Fruit fly (Drosophila melanogaster) whole organism, wandering third instar larva: ENCODE measurements around the gene CG3919.

ENCODE experiments used
- Abd-B ChIP-seq: fragments of >200 bp; optimal IDR thresholded peaks from 2 replicates; lab custom pipeline; 2017; ENCODE audit warnings: missing biosample characterization, missing genetic modification characterization
- CG32264 ChIP-seq: fragments of 200-800 bp; sonication (Bioruptor generic); optimal IDR thresholded peaks from 2 replicates; lab custom pipeline; 2016; ENCODE audit warnings: missing biosample characterization, missing genetic modification characterization
- CG9705 ChIP-seq: fragments of 200-800 bp; sonication (Bioruptor generic); optimal IDR thresholded peaks from 2 replicates; lab custom pipeline; 2018; ENCODE audit warnings: missing biosample characterization, mild to moderate bottlenecking, missing genetic modification characterization
- CrebA ChIP-seq: fragments of 200-800 bp; sonication (Bioruptor generic); optimal IDR thresholded peaks from 2 replicates; lab custom pipeline; 2016; ENCODE audit warnings: missing biosample characterization, mild to moderate bottlenecking, missing genetic modification characterization, borderline replicate concordance
- Dfd ChIP-seq: fragments of >200 bp; optimal IDR thresholded peaks from 2 replicates; lab custom pipeline; 2017; ENCODE audit warnings: missing biosample characterization, missing genetic modification characterization
- Dif ChIP-seq: fragments of 200-275, 200-300 bp; sonication (Bioruptor generic); optimal IDR thresholded peaks from 2 replicates; lab custom pipeline; 2018; ENCODE audit warnings: missing biosample characterization, missing genetic modification characterization; ENCODE audit not compliant: partially characterized antibody
- GATAd ChIP-seq: sonication (Bioruptor generic); optimal IDR thresholded peaks from 2 replicates; lab custom pipeline; 2016; ENCODE audit warnings: missing biosample characterization, missing genetic modification characterization
- HLH106 ChIP-seq: fragments of 200-800 bp; optimal IDR thresholded peaks from 3 replicates; lab custom pipeline; 2019; ENCODE audit warnings: missing biosample characterization, mild to moderate bottlenecking, missing genetic modification characterization, moderate library complexity
- Hnf4 ChIP-seq: fragments of 200-800 bp; sonication (Bioruptor generic); optimal IDR thresholded peaks from 2 replicates; lab custom pipeline; 2016; ENCODE audit warnings: missing biosample characterization, mild to moderate bottlenecking, missing genetic modification characterization
- Hr78 ChIP-seq: fragments of >200 bp; optimal IDR thresholded peaks from 2 replicates; lab custom pipeline; 2017; ENCODE audit warnings: missing biosample characterization, missing genetic modification characterization
- Hr83 ChIP-seq: fragments of 200-300 bp; sonication (Bioruptor generic); optimal IDR thresholded peaks from 2 replicates; lab custom pipeline; 2016; ENCODE audit warnings: missing biosample characterization, mild to moderate bottlenecking, missing genetic modification characterization, moderate library complexity; ENCODE audit not compliant: poor library complexity, severe bottlenecking
- Jra ChIP-seq: sonication (Bioruptor generic); optimal IDR thresholded peaks from 2 replicates; lab custom pipeline; 2016; ENCODE audit warnings: missing biosample characterization, missing genetic modification characterization
- Mio ChIP-seq: sonication (Bioruptor generic); optimal IDR thresholded peaks from 2 replicates; lab custom pipeline; 2016; ENCODE audit warnings: missing biosample characterization, missing genetic modification characterization
- Myc ChIP-seq: fragments of >200 bp; optimal IDR thresholded peaks from 2 replicates; lab custom pipeline; 2017
- N ChIP-seq: fragments of >200 bp; optimal IDR thresholded peaks from 2 replicates; lab custom pipeline; 2018; ENCODE audit warnings: missing biosample characterization, missing external identifiers, missing genetic modification characterization
- OdsH ChIP-seq: fragments of 200-800 bp; sonication (Bioruptor generic); optimal IDR thresholded peaks from 2 replicates; lab custom pipeline; 2016; ENCODE audit warnings: missing biosample characterization, mild to moderate bottlenecking, missing genetic modification characterization
- Rel ChIP-seq, 2 experiments: fragments of 200-800 bp; sonication (Bioruptor generic) in 1 of 2; optimal IDR thresholded peaks; 2 replicates in 1 of 2; 3 replicates in 1 of 2; lab custom pipeline; 2016 to 2019; ENCODE audit warnings: mild to moderate bottlenecking in 2 of 2, missing biosample characterization in 2 of 2, missing genetic modification characterization in 2 of 2, moderate library complexity in 1 of 2
- Sp1 ChIP-seq: fragments of 200-800 bp; sonication (Bioruptor generic); optimal IDR thresholded peaks from 3 replicates; lab custom pipeline; 2019; ENCODE audit warnings: missing biosample characterization, mild to moderate bottlenecking, missing genetic modification characterization, moderate library complexity
- Vsx2 ChIP-seq: fragments of 200-300, 225-300 bp; sonication (Bioruptor generic); optimal IDR thresholded peaks from 2 replicates; lab custom pipeline; 2018; ENCODE audit warnings: missing biosample characterization, missing genetic modification characterization; ENCODE audit not compliant: partially characterized antibody
- br ChIP-seq: fragments of 200-800 bp; sonication (Bioruptor generic); optimal IDR thresholded peaks from 2 replicates; lab custom pipeline; 2016; ENCODE audit warnings: missing biosample characterization, missing genetic modification characterization
- brk ChIP-seq: fragments of 200-800 bp; sonication (Bioruptor generic); optimal IDR thresholded peaks from 2 replicates; lab custom pipeline; 2016; ENCODE audit warnings: missing biosample characterization, mild to moderate bottlenecking, missing genetic modification characterization
- dl ChIP-seq, 2 experiments: fragments of 175-275, 200-275 bp in 1 of 2; fragments of 200-275 bp in 1 of 2; sonication (Bioruptor generic); optimal IDR thresholded peaks; lab custom pipeline; 2018; ENCODE audit warnings: mild to moderate bottlenecking in 2 of 2, missing biosample characterization in 2 of 2, missing genetic modification characterization in 2 of 2, moderate library complexity in 2 of 2; ENCODE audit not compliant: partially characterized antibody in 2 of 2, insufficient read depth in 1 of 2
- dmrt93B ChIP-seq: fragments of 200-800 bp; sonication (Bioruptor generic); optimal IDR thresholded peaks from 2 replicates; lab custom pipeline; 2018; ENCODE audit warnings: missing biosample characterization, mild to moderate bottlenecking, missing genetic modification characterization
- dsf ChIP-seq: sonication (Bioruptor generic); optimal IDR thresholded peaks from 2 replicates; lab custom pipeline; 2016; ENCODE audit warnings: missing biosample characterization, missing genetic modification characterization, borderline replicate concordance
- ey ChIP-seq: fragments of 200-800 bp; sonication (Bioruptor generic); optimal IDR thresholded peaks from 2 replicates; lab custom pipeline; 2016; ENCODE audit warnings: missing biosample characterization, missing genetic modification characterization
- foxo ChIP-seq, 2 experiments: fragments of 200-800 bp; sonication (Bioruptor generic); optimal IDR thresholded peaks; 2 replicates in 1 of 2; 3 replicates in 1 of 2; lab custom pipeline; 2016 to 2017; ENCODE audit warnings: missing biosample characterization in 2 of 2, missing genetic modification characterization in 2 of 2
- fru ChIP-seq: fragments of 200-800 bp; sonication (Bioruptor generic); optimal IDR thresholded peaks from 3 replicates; lab custom pipeline; 2016; ENCODE audit warnings: missing biosample characterization, mild to moderate bottlenecking, missing genetic modification characterization
- h ChIP-seq: fragments of 200-800 bp; sonication (Bioruptor generic); optimal IDR thresholded peaks from 3 replicates; lab custom pipeline; 2016; ENCODE audit warnings: missing biosample characterization, mild to moderate bottlenecking, missing genetic modification characterization
- jim ChIP-seq: fragments of 175-275, 200-325 bp; sonication (Bioruptor generic); optimal IDR thresholded peaks from 2 replicates; lab custom pipeline; 2016; ENCODE audit warnings: missing biosample characterization, mild to moderate bottlenecking, missing genetic modification characterization
- lola ChIP-seq: fragments of >200 bp; optimal IDR thresholded peaks from 2 replicates; lab custom pipeline; 2017; ENCODE audit warnings: missing biosample characterization, missing genetic modification characterization
- pan ChIP-seq: fragments of >200 bp; optimal IDR thresholded peaks from 2 replicates; lab custom pipeline; 2017
- psq ChIP-seq: fragments of 200-800 bp; sonication (Bioruptor generic); optimal IDR thresholded peaks from 3 replicates; lab custom pipeline; 2017; ENCODE audit warnings: missing biosample characterization, mild to moderate bottlenecking, missing genetic modification characterization, moderate library complexity
- rgr ChIP-seq: fragments of 200-800 bp; sonication (Bioruptor generic); optimal IDR thresholded peaks from 3 replicates; lab custom pipeline; 2016; ENCODE audit warnings: missing biosample characterization, mild to moderate bottlenecking, missing genetic modification characterization
- sage ChIP-seq: fragments of 200-800 bp; sonication (Bioruptor generic); optimal IDR thresholded peaks from 2 replicates; lab custom pipeline; 2016; ENCODE audit warnings: missing biosample characterization, mild to moderate bottlenecking, missing genetic modification characterization
- sv ChIP-seq: fragments of 200-800 bp; sonication (Bioruptor generic); optimal IDR thresholded peaks from 3 replicates; lab custom pipeline; 2016; ENCODE audit warnings: missing biosample characterization, missing genetic modification characterization
- tai ChIP-seq: sonication (Bioruptor generic); optimal IDR thresholded peaks from 2 replicates; lab custom pipeline; 2016; ENCODE audit warnings: missing biosample characterization, missing genetic modification characterization
- usp ChIP-seq: fragments of >200 bp; optimal IDR thresholded peaks from 2 replicates; lab custom pipeline; 2017; ENCODE audit warnings: missing biosample characterization, missing genetic modification characterization
- woc ChIP-seq: sonication (Bioruptor generic); optimal IDR thresholded peaks from 2 replicates; lab custom pipeline; 2016; ENCODE audit warnings: missing biosample characterization, mild to moderate bottlenecking, missing genetic modification characterization

The CG3919 gene

DNA sequence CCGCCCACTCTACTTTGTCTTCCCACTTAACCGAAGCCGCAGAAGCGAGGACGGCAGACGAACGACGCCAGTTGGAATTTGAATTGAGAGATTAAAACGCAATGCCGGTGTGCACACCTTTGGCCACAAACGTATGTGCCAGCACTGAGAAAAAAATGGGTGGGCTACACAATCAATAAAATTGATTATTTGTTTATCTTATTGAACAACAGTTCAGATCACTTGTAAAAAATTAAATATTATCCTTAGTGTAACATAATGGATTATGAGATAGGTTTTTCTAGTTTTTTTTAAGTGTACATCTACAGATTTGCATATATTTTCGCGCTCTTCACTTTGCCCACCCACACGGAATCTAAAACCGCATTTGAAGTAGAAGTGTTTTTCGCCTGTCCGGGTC is 41.1 kb downstream of the CG3919 start:
- TF ChIP-seq CG32264 (GFP tag; lab: Kevin White, UChicago) = no peak
- TF ChIP-seq br (GFP tag; lab: Kevin White, UChicago) = peak; percentile 5
- peak; percentile 42 for TF ChIP-seq ey (GFP tag; lab: Kevin White, UChicago)
- TF ChIP-seq foxo (GFP tag; optimal IDR thresholded peaks at IDR 0.05; lab: Kevin White, UChicago) = peak in 1 of 2 experiments; percentile 50
- peak; percentile 56 for TF ChIP-seq fru (GFP tag; lab: Kevin White, UChicago)
- TF ChIP-seq Sp1 = peak; percentile 12
- no peak for TF ChIP-seq pan (lab: Kevin White, UChicago)
- TF ChIP-seq woc (GFP tag; lab: Kevin White, UChicago) = no peak
- peak; percentile 38 for TF ChIP-seq h (GFP tag; lab: Kevin White, UChicago)
- peak; percentile 12 for TF ChIP-seq OdsH (GFP tag; lab: Kevin White, UChicago)
- peak; percentile 28 for TF ChIP-seq rgr (GFP tag; lab: Kevin White, UChicago)
- TF ChIP-seq Mio (GFP tag; lab: Kevin White, UChicago) = no peak
- TF ChIP-seq Hr83 (GFP tag; lab: Kevin White, UChicago) = no peak

DNA sequence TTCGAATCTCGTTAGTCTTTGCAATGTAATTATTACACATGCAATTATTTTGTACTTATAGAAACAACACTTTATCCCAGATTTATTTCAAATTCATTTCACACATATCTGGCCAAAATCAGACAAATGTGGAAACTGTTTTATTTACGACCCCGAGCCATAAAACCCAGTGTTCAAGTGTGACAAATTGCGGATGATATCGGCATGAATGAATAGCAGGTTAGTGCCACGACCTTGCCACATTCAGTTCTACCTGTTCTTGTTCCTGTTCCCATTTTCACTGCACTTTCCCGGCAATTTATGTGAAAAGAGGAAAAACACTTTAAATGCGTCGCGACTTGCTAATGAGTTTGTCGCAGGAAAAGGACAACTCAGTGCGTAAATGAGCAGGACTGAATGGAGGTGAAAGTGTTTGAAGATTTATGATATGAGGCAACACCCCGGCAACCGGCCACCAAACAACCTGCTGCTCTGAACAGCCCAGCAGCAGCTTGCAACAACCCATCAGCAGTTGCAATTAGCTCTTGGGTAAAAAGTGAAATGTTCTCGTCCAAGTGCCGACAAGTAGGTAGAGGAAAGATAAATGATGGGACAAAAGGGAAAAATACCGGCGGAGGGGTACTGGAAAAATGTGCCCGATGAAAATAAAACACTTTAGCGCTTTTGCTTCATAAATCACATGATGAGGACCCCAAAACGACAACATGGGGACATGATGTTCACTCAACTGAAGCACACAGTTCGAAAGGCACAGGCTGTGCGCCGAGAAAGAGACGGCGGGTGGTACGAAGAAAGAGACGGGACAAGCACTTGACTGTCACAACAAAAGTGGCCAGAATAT is 42.2 kb downstream of the CG3919 start:
- TF ChIP-seq Myc (lab: Kevin White, UChicago) = no peak
- no peak for TF ChIP-seq CrebA
- TF ChIP-seq jim = no peak
- TF ChIP-seq Abd-B (GFP tag; lab: Kevin White, UChicago) = no peak
- no peak for TF ChIP-seq Mio (GFP tag; lab: Kevin White, UChicago)
- TF ChIP-seq woc (GFP tag; lab: Kevin White, UChicago) = no peak
- no peak for TF ChIP-seq N (GFP tag; lab: Kevin White, UChicago)
- TF ChIP-seq h (GFP tag; lab: Kevin White, UChicago) = no peak
- TF ChIP-seq br (GFP tag; lab: Kevin White, UChicago) = no peak
- no peak for TF ChIP-seq dsf (GFP tag; lab: Kevin White, UChicago)
- no peak for TF ChIP-seq brk
- TF ChIP-seq OdsH (GFP tag; lab: Kevin White, UChicago) = no peak
- TF ChIP-seq foxo (GFP tag; optimal IDR thresholded peaks at IDR 0.05; lab: Kevin White, UChicago) = no peak
- no peak for TF ChIP-seq GATAd (GFP tag; lab: Kevin White, UChicago)
- TF ChIP-seq Dif (GFP tag; lab: Kevin White, UChicago) = no peak
- no peak for TF ChIP-seq fru (GFP tag; lab: Kevin White, UChicago)

DNA sequence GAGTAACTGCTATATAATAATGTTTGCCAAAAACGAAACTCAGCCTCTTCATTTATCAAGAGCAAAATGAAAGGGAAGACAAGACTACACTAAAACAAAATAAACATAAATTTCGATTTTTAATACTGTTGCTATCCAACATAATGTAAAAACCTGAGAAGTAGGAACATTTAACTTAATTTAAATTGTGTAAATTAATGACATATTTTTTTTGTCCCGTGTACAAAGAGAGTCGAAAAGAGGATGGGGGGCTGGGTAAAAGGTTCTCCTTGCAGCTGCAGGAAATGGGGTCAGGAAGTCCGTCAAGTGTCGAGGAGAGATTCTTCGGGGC is 42.8 kb downstream of the CG3919 start:
- TF ChIP-seq HLH106 (tag; lab: Kevin White, UChicago) = peak; percentile 47
- TF ChIP-seq Dfd (GFP tag; lab: Kevin White, UChicago) = no peak
- TF ChIP-seq tai (GFP tag; lab: Kevin White, UChicago) = no peak
- TF ChIP-seq woc (GFP tag; lab: Kevin White, UChicago) = peak; percentile 70
- peak; percentile 10 for TF ChIP-seq brk
- no peak for TF ChIP-seq jim
- no peak for TF ChIP-seq Vsx2
- peak; percentile 37 for TF ChIP-seq psq
- TF ChIP-seq foxo (GFP tag; optimal IDR thresholded peaks at IDR 0.05; lab: Kevin White, UChicago) = peak in 1 of 2 experiments; percentile 65
- no peak for TF ChIP-seq lola (GFP tag; lab: Kevin White, UChicago)
- TF ChIP-seq CG32264 (GFP tag; lab: Kevin White, UChicago) = peak; percentile 24
- no peak for TF ChIP-seq sv (GFP tag; lab: Kevin White, UChicago)
- TF ChIP-seq Hr83 (GFP tag; lab: Kevin White, UChicago) = no peak
- TF ChIP-seq ey (GFP tag; lab: Kevin White, UChicago) = peak; percentile 48
- TF ChIP-seq dsf (GFP tag; lab: Kevin White, UChicago) = no peak
- TF ChIP-seq CG9705 (GFP tag; lab: Kevin White, UChicago) = no peak
- TF ChIP-seq Myc (lab: Kevin White, UChicago) = no peak
- TF ChIP-seq GATAd (GFP tag; lab: Kevin White, UChicago) = no peak
- no peak for TF ChIP-seq Mio (GFP tag; lab: Kevin White, UChicago)
- TF ChIP-seq dl (GFP tag; optimal IDR thresholded peaks at IDR 0.05; lab: Kevin White, UChicago; ENCODE audit: insufficient read depth in 1 of 2, partially characterized antibody in 2 of 2) = no peak
- TF ChIP-seq Dif (GFP tag; lab: Kevin White, UChicago) = no peak
- peak; percentile 41 for TF ChIP-seq Hnf4 (GFP tag; lab: Kevin White, UChicago)
- TF ChIP-seq dmrt93B (GFP tag; lab: Kevin White, UChicago) = no peak
- TF ChIP-seq CrebA = no peak
- TF ChIP-seq usp (GFP tag; lab: Kevin White, UChicago) = no peak
- no peak for TF ChIP-seq Hr78
- peak; percentile 57 for TF ChIP-seq OdsH (GFP tag; lab: Kevin White, UChicago)
- TF ChIP-seq Jra = no peak
- no peak for TF ChIP-seq N (GFP tag; lab: Kevin White, UChicago)
- TF ChIP-seq Sp1 = peak; percentile 19
- TF ChIP-seq h (GFP tag; lab: Kevin White, UChicago) = peak; percentile 59
- peak; percentile 64 for TF ChIP-seq fru (GFP tag; lab: Kevin White, UChicago)
- TF ChIP-seq rgr (GFP tag; lab: Kevin White, UChicago) = peak; percentile 41
- peak; percentile 47 for TF ChIP-seq br (GFP tag; lab: Kevin White, UChicago)
- no peak for TF ChIP-seq Rel (GFP tag; optimal IDR thresholded peaks at IDR 0.05; lab: Kevin White, UChicago)
- TF ChIP-seq Rel (tag; optimal IDR thresholded peaks at IDR 0.05; lab: Kevin White, UChicago) = no peak
- TF ChIP-seq Abd-B (GFP tag; lab: Kevin White, UChicago) = no peak
- TF ChIP-seq sage (GFP tag; lab: Kevin White, UChicago) = no peak
- TF ChIP-seq pan (lab: Kevin White, UChicago) = no peak
